Worm (Caenorhabditis elegans): Measurements from ENCODE around the gene F55A11.7.
A peak's percentile ranks its signal among the peaks of the same experiment; 100 is the strongest.

F55A11.7 gene

DNA sequence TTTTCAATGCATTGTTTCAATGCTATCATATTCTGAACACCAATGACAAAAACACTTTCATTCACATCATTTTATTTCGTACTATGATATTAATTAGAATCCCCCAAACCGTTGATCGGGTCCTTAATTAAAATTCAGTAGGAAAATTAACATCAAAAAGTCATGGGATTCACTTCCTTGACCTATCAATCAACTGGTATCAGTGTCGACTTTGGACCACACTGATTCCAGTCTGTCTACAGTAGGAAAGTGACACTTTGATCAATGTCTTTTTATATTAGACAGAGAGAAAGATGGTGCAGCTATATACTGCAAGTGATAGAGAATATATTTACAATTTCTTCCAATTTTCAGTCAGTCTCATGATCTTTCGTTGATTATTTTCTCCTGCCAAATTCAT, 9.1 kb upstream of the F55A11.7 start (continued):
- no peak for TF ChIP-seq mel-28 (tag; optimal IDR thresholded peaks at IDR 0.05; ENCODE audit: borderline replicate concordance)
- no peak for TF ChIP-seq hlh-12 (tag; optimal IDR thresholded peaks at IDR 0.05)

DNA sequence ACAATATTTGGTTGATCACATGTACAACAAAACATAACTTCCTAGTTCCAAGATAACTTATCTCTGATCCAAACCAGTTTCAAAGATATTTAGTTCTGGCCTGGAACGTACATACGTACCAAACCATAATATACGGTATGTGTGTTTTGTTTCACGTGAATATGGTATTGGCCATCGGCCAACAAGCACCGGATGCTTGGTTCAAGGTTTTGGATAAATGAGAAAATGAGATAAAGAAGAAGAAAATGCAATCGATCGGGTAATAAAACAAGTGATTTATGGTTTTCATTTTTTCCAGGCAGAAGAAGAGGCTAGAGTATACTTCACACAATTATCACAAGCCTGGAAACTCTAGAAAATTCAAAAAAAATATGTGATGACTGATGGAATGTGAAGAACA, 8.1 kb upstream of the F55A11.7 start:
- TF ChIP-seq hmg-1.2 (GFP tag; IDR thresholded peaks at IDR 0.05) = no peak

DNA sequence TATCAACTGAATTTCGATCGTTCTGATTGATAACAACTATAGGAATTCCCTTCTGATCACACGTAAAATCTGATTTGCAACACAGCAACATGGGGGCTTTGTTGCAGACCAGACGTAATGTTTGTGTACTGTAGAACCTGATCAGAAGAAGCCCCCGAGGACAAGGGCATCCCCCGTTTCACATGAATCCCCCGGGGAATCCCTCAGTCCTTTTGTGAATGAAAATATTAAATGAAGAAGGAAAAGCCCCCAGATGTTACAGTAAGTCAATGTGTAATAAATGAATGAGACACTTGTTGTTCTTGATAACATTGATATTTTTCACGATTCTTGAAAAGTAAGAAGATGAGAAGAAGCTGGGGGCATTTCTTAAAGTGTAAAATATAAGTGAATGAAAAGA, 6.9 kb upstream of the F55A11.7 start:
- TF ChIP-seq let-526 (GFP tag; IDR thresholded peaks at IDR 0.05) = no peak
- no peak for TF ChIP-seq tlf-1 (GFP tag; optimal IDR thresholded peaks at IDR 0.05)
- TF ChIP-seq F55B11.4 (tag; optimal IDR thresholded peaks at IDR 0.05; ENCODE audit: borderline replicate concordance, insufficient read depth) = no peak

DNA sequence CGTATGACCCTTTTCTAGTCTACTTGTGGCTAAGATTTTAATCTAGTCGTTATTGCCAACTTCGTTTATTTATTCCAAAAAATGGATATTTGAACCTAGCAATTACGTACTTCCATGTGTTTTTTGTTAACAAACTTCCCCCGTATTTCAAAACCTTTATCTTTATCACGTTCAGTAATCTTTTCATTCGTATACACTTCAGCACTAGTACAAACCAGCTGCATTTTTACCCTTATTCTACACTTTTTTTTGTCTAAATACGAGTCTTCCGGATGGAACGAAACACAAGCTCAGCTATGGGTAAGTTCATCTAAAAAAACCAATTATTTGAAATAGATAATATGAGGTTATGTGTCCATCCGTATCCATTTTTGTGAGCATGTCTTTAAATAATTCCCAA, 2.2 kb upstream of the F55A11.7 start, which contains the start of gene D2023.1:
TSS of gene D2023.1 (plus strand) at position 77 of the 400 bp plus-strand sequence.
- TF ChIP-seq hsf-1 (GFP tag; IDR thresholded peaks at IDR 0.05) (no peak), rpc-1 (optimal IDR thresholded peaks at IDR 0.05) (no peak), rpc-1 (tag; optimal IDR thresholded peaks at IDR 0.05) (no peak), chd-7 (tag; optimal IDR thresholded peaks at IDR 0.05) (no peak), nhr-80 (tag; optimal IDR thresholded peaks at IDR 0.05) (no peak), repo-1 (tag; optimal IDR thresholded peaks at IDR 0.05) (no peak), pha-4 (tag; optimal IDR thresholded peaks at IDR 0.05) (no peak), egl-44 (GFP tag; IDR thresholded peaks at IDR 0.05) (no peak), nhr-90 (tag; optimal IDR thresholded peaks at IDR 0.05) (no peak), ztf-26 (tag; optimal IDR thresholded peaks at IDR 0.05) (no peak), K12H6.12 (tag; optimal IDR thresholded peaks at IDR 0.05) (no peak), hlh-26 (GFP tag; conservative IDR thresholded peaks at IDR 0.05) (no peak), mel-28 (tag; optimal IDR thresholded peaks at IDR 0.05; ENCODE audit: borderline replicate concordance) (no peak), nhr-120 (GFP tag; IDR thresholded peaks at IDR 0.05) (no peak), snpc-3.4 (tag; optimal IDR thresholded peaks at IDR 0.05) (no peak), athp-1 (tag; optimal IDR thresholded peaks at IDR 0.05) (no peak), egrh-3 (GFP tag; IDR thresholded peaks at IDR 0.05) (no peak), lsy-27 (tag; optimal IDR thresholded peaks at IDR 0.05; ENCODE audit: borderline replicate concordance, insufficient read depth) (no peak), sdz-38 (tag; optimal IDR thresholded peaks at IDR 0.05) (no peak), F33H1.4 (GFP tag; IDR thresholded peaks at IDR 0.05) (no peak), Y95B8A.8 (GFP tag; IDR thresholded peaks at IDR 0.05) (no peak)

DNA sequence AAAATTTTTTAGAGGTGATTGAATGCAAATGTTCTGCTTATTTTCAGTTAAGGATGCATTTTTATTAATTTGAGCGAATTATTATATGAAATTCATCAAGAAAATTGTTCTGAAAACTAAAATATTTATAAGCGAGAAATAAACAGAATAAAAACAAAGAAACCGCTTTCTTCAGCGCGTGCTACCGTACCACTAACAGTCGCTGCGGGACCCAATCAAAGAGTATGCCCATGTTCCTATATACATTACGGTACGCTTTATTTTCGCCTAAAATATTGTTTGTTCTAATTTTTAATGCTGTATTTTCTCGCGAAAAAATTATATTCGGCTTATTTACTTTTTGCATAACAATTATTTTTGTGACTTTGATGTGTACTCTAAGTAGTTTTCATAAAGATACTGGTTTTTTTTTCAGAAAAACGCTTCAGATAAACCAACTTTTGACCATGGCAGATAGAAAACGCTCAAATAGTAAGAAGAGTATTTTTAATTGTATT, 547 bp upstream of the F55A11.7 start, which contains the start of gene F55A11.8:
TSS of gene F55A11.8 (plus strand) at position 447 of the 497 bp plus-strand sequence.
- TF ChIP-seq fkh-3 (tag; optimal IDR thresholded peaks at IDR 0.05) = no peak
- TF ChIP-seq Y79H2A.3 (GFP tag; conservative IDR thresholded peaks at IDR 0.05) = no peak
- no peak for TF ChIP-seq chd-7 (tag; optimal IDR thresholded peaks at IDR 0.05)
- peak; percentile 92 for TF ChIP-seq F33H1.4 (GFP tag; IDR thresholded peaks at IDR 0.05)
- TF ChIP-seq madf-3 (GFP tag; IDR thresholded peaks at IDR 0.05) = 0 out of 2 replicates have a peak, but pooled peaks have one; percentile 55
- no peak for TF ChIP-seq pha-4 (tag; optimal IDR thresholded peaks at IDR 0.05)
- no peak for TF ChIP-seq ztf-22 (GFP tag; optimal IDR thresholded peaks at IDR 0.05)
- peak; percentile 95 for TF ChIP-seq lsl-1 (GFP tag; optimal IDR thresholded peaks at IDR 0.05)
- no peak for TF ChIP-seq nfya-1 (tag; optimal IDR thresholded peaks at IDR 0.05; ENCODE audit: borderline replicate concordance, insufficient read depth)
- peak; percentile 62; the same call in 1 of the 2 replicates for TF ChIP-seq madf-8 (GFP tag; conservative IDR thresholded peaks at IDR 0.05)
- no peak for TF ChIP-seq dpl-1 (GFP tag; optimal IDR thresholded peaks at IDR 0.05)
- no peak for TF ChIP-seq attf-6 (GFP tag; IDR thresholded peaks at IDR 0.05)
- peak; percentile 25 for TF ChIP-seq F49E8.2 (tag; optimal IDR thresholded peaks at IDR 0.05; ENCODE audit: insufficient read depth)
- no peak for TF ChIP-seq atf-7 (tag; optimal IDR thresholded peaks at IDR 0.05)
- 0 out of 2 replicates have a peak, but pooled peaks have one; percentile 14 for TF ChIP-seq D2030.7 (GFP tag; IDR thresholded peaks at IDR 0.05)
- TF ChIP-seq F39B2.1 (GFP tag; IDR thresholded peaks at IDR 0.05) = no peak
- peak; percentile 13; the same call in 1 of the 2 replicates for TF ChIP-seq hmg-1.2 (GFP tag; IDR thresholded peaks at IDR 0.05)
- TF ChIP-seq aptf-3 (GFP tag; IDR thresholded peaks at IDR 0.05) = no peak
- TF ChIP-seq xnd-1 (tag; optimal IDR thresholded peaks at IDR 0.05) = peak; percentile 86
- no peak for TF ChIP-seq T07F8.4 (tag; optimal IDR thresholded peaks at IDR 0.05)
- no peak for TF ChIP-seq nhr-27 (tag; optimal IDR thresholded peaks at IDR 0.05)
